Fruit fly (Drosophila melanogaster) whole organism, wandering third instar larva: ENCODE results near the gene Cog2.

ENCODE experiments used
- CG32264 ChIP-seq: fragments of 200-800 bp; sonication (Bioruptor generic); optimal IDR thresholded peaks from 2 replicates; lab custom pipeline; 2016; ENCODE audit warnings: missing biosample characterization, missing genetic modification characterization
- Dfd ChIP-seq: fragments of >200 bp; optimal IDR thresholded peaks from 2 replicates; lab custom pipeline; 2017; ENCODE audit warnings: missing biosample characterization, missing genetic modification characterization
- Hr78 ChIP-seq: fragments of >200 bp; optimal IDR thresholded peaks from 2 replicates; lab custom pipeline; 2017; ENCODE audit warnings: missing biosample characterization, missing genetic modification characterization
- OdsH ChIP-seq: fragments of 200-800 bp; sonication (Bioruptor generic); optimal IDR thresholded peaks from 2 replicates; lab custom pipeline; 2016; ENCODE audit warnings: missing biosample characterization, mild to moderate bottlenecking, missing genetic modification characterization
- br ChIP-seq: fragments of 200-800 bp; sonication (Bioruptor generic); optimal IDR thresholded peaks from 2 replicates; lab custom pipeline; 2016; ENCODE audit warnings: missing biosample characterization, missing genetic modification characterization
- ey ChIP-seq: fragments of 200-800 bp; sonication (Bioruptor generic); optimal IDR thresholded peaks from 2 replicates; lab custom pipeline; 2016; ENCODE audit warnings: missing biosample characterization, missing genetic modification characterization
- lola ChIP-seq: fragments of >200 bp; optimal IDR thresholded peaks from 2 replicates; lab custom pipeline; 2017; ENCODE audit warnings: missing biosample characterization, missing genetic modification characterization
- pan ChIP-seq: fragments of >200 bp; optimal IDR thresholded peaks from 2 replicates; lab custom pipeline; 2017
- rgr ChIP-seq: fragments of 200-800 bp; sonication (Bioruptor generic); optimal IDR thresholded peaks from 3 replicates; lab custom pipeline; 2016; ENCODE audit warnings: missing biosample characterization, mild to moderate bottlenecking, missing genetic modification characterization
- usp ChIP-seq: fragments of >200 bp; optimal IDR thresholded peaks from 2 replicates; lab custom pipeline; 2017; ENCODE audit warnings: missing biosample characterization, missing genetic modification characterization

- TF ChIP-seq Dfd (no peak), rgr (GFP tag; lab: Kevin White, UChicago) (no peak), usp (no peak), lola (GFP tag; lab: Kevin White, UChicago) (no peak), br (GFP tag; lab: Kevin White, UChicago) (no peak), CG32264 (no peak), ey (GFP tag; lab: Kevin White, UChicago) (no peak), pan (lab: Kevin White, UChicago) (no peak), OdsH (GFP tag; lab: Kevin White, UChicago) (no peak), Hr78 (GFP tag; lab: Kevin White, UChicago) (no peak)
Observed at dm6 chr3R:15320747-15321085, 40.7 kb downstream of the Cog2 start, which contains the start of gene ear.
